Worm (Caenorhabditis elegans) whole organism, mixed stage, embryonic: ENCODE results near the gene pycr-4.

Experiments used
- ces-1 ChIP-seq: fragments of 150-350 bp; optimal IDR thresholded peaks from 2 replicates; lab custom pipeline; 2014; ENCODE audit warnings: missing biosample characterization, missing genetic modification reagents, missing genetic modification characterization
- elt-3 ChIP-seq: fragments of 150-350 bp; optimal IDR thresholded peaks from 2 replicates; lab custom pipeline; 2014; ENCODE audit warnings: missing biosample characterization, missing genetic modification characterization
- lin-13 ChIP-seq: fragments of 150-350 bp; optimal IDR thresholded peaks from 2 replicates; lab custom pipeline; 2014; ENCODE audit warnings: missing biosample characterization, missing genetic modification characterization
- lsy-2 ChIP-seq: fragments of 150-350 bp; optimal IDR thresholded peaks from 2 replicates; lab custom pipeline; 2014; ENCODE audit warnings: missing biosample characterization, missing genetic modification characterization
- nhr-2 ChIP-seq: fragments of 150-350 bp; optimal IDR thresholded peaks from 2 replicates; lab custom pipeline; 2014; ENCODE audit warnings: missing biosample characterization, missing genetic modification characterization
- tbx-8 ChIP-seq: fragments of 200-800 bp; sonication (Bioruptor generic); optimal IDR thresholded peaks from 2 replicates; lab custom pipeline; 2018; ENCODE audit warnings: mild to moderate bottlenecking, missing genetic modification characterization, moderate library complexity, missing compliant biosample characterization
- unc-62 ChIP-seq: fragments of 150-350 bp; optimal IDR thresholded peaks from 2 replicates; lab custom pipeline; 2014; ENCODE audit warnings: missing biosample characterization, missing genetic modification reagents, missing genetic modification characterization
- ztf-11 ChIP-seq: fragments of 150-350 bp; optimal IDR thresholded peaks from 2 replicates; lab custom pipeline; 2014; ENCODE audit warnings: missing biosample characterization, missing genetic modification characterization

- TF ChIP-seq unc-62 (GFP tag; lab: Kevin White, UChicago): no peak
- TF ChIP-seq tbx-8 (GFP tag; lab: Kevin White, UChicago): no peak
- TF ChIP-seq lin-13: no peak
- TF ChIP-seq ces-1: no peak
- TF ChIP-seq ztf-11 (tag; lab: Kevin White, UChicago): no peak
- no peak for TF ChIP-seq lsy-2
- TF ChIP-seq elt-3: no peak
- no peak for TF ChIP-seq nhr-2 (tag; lab: Kevin White, UChicago)
Measured at ce11 chrIV:7477697-7478096, 600 bp upstream of the pycr-4 start.
